Worm (Caenorhabditis elegans) whole organism, young adult: ENCODE measurements around the gene ZK632.11.

Experiments used
- B0019.2 ChIP-seq: fragments of 200-800 bp; sonication (Bioruptor generic); conservative IDR thresholded peaks from 2 replicates; pipeline ENCODE4 v1.3.6; 2022; ENCODE audit warnings: missing genetic modification reagents, missing genetic modification characterization, missing compliant biosample characterization
- B0035.1 ChIP-seq: sonication (generic microtip); optimal IDR thresholded peaks from 2 replicates; lab custom pipeline; 2016; ENCODE audit warnings: missing genetic modification characterization, mild to moderate bottlenecking, missing compliant biosample characterization, missing genotype, missing genetic modification reagents
- C17E4.6 ChIP-seq: fragments of 200-800 bp; sonication (Bioruptor generic); IDR thresholded peaks from 2 replicates; pipeline ENCODE4 v1.3.6; 2022; ENCODE audit warnings: missing genetic modification reagents, missing genetic modification characterization, missing compliant biosample characterization
- D2030.7 ChIP-seq: fragments of 200-800 bp; sonication (Bioruptor generic); IDR thresholded peaks from 2 replicates; pipeline ENCODE4 v1.3.6; 2022; ENCODE audit warnings: missing genetic modification reagents, missing genetic modification characterization, missing compliant biosample characterization
- F23B12.7 ChIP-seq: sonication (generic microtip); optimal IDR thresholded peaks from 2 replicates; lab custom pipeline; 2017; ENCODE audit warnings: missing genetic modification characterization, mild to moderate bottlenecking, missing compliant biosample characterization, antibody characterized with exemption, moderate library complexity; ENCODE audit not compliant: insufficient read depth
- K11D2.4 ChIP-seq: fragments of 200-800 bp; sonication (Bioruptor generic); IDR thresholded peaks from 2 replicates; pipeline ENCODE4 v1.3.6; 2022; ENCODE audit warnings: missing genetic modification reagents, missing genetic modification characterization, missing compliant biosample characterization
- Y56A3A.18 ChIP-seq: fragments of 200-800 bp; sonication (Bioruptor generic); IDR thresholded peaks from 2 replicates; pipeline ENCODE4 v1.3.6; 2022; ENCODE audit warnings: missing genetic modification reagents, missing genetic modification characterization, missing compliant biosample characterization
- Y67H2A.10 ChIP-seq: fragments of 200-800 bp; sonication (Bioruptor generic); conservative IDR thresholded peaks from 2 replicates; pipeline ENCODE4 v1.3.6; 2022; ENCODE audit warnings: missing genetic modification reagents, missing genetic modification characterization, missing compliant biosample characterization
- Y79H2A.3 ChIP-seq: fragments of 200-800 bp; sonication (Bioruptor generic); conservative IDR thresholded peaks from 2 replicates; pipeline ENCODE4 v1.3.6; 2022; ENCODE audit warnings: missing genetic modification reagents, missing genetic modification characterization, missing compliant biosample characterization
- akir-1 ChIP-seq: fragments of 200-800 bp; sonication (Bioruptor generic); optimal IDR thresholded peaks from 2 replicates; lab custom pipeline; 2018; ENCODE audit warnings: mild to moderate bottlenecking, missing genetic modification characterization, moderate library complexity, missing compliant biosample characterization
- aptf-3 ChIP-seq: fragments of 200-800 bp; sonication (Bioruptor generic); IDR thresholded peaks from 2 replicates; pipeline ENCODE4 v1.3.6; 2022; ENCODE audit warnings: missing genetic modification characterization, missing compliant biosample characterization
- cebp-1 ChIP-seq, 2 experiments: fragments of 200-800 bp in 1 of 2; sonication (Bioruptor generic) in 1 of 2; sonication (generic microtip) in 1 of 2; IDR thresholded peaks in 1 of 2; optimal IDR thresholded peaks in 1 of 2; 2 replicates each; pipeline versions ENCODE4 v1.3.6 to Lab custom; 2017 to 2022; ENCODE audit warnings: missing compliant biosample characterization in 2 of 2, missing genetic modification characterization in 2 of 2, mild to moderate bottlenecking in 1 of 2, missing genetic modification reagents in 1 of 2, moderate library complexity in 1 of 2
- ceh-100 ChIP-seq: fragments of 200-800 bp; sonication (Bioruptor generic); IDR thresholded peaks from 2 replicates; pipeline ENCODE4 v1.3.6; 2022; ENCODE audit warnings: missing genetic modification reagents, missing genetic modification characterization, missing compliant biosample characterization
- ceh-40 ChIP-seq: fragments of 200-800 bp; sonication (Bioruptor generic); IDR thresholded peaks from 2 replicates; pipeline ENCODE4 v1.3.6; 2022; ENCODE audit warnings: missing genetic modification characterization, missing compliant biosample characterization
- ceh-58 ChIP-seq: fragments of 200-800 bp; sonication (Bioruptor generic); IDR thresholded peaks from 2 replicates; pipeline ENCODE4 v1.3.6; 2022; ENCODE audit warnings: missing genetic modification characterization, missing compliant biosample characterization
- ceh-91 ChIP-seq: fragments of 200-800 bp; sonication (Bioruptor generic); IDR thresholded peaks from 2 replicates; pipeline ENCODE4 v1.3.6; 2022; ENCODE audit warnings: missing genetic modification reagents, missing genetic modification characterization, missing compliant biosample characterization
- dox-1 ChIP-seq: fragments of 200-800 bp; sonication (Bioruptor generic); IDR thresholded peaks from 2 replicates; pipeline ENCODE4 v1.3.6; 2022; ENCODE audit warnings: missing genetic modification reagents, missing genetic modification characterization, missing compliant biosample characterization
- egrh-3 ChIP-seq: fragments of 200-800 bp; sonication (Bioruptor generic); IDR thresholded peaks from 2 replicates; pipeline ENCODE4 v1.3.6; 2022; ENCODE audit warnings: missing genetic modification reagents, missing genetic modification characterization, missing compliant biosample characterization
- him-1 ChIP-seq: sonication (generic microtip); optimal IDR thresholded peaks from 2 replicates; lab custom pipeline; 2016; ENCODE audit warnings: missing genotype, missing genetic modification reagents, missing genetic modification characterization, missing compliant biosample characterization
- hrde-1 ChIP-seq: sonication (generic microtip); optimal IDR thresholded peaks from 2 replicates; lab custom pipeline; 2016; ENCODE audit warnings: missing genetic modification characterization, mild to moderate bottlenecking, missing compliant biosample characterization, moderate library complexity, missing genotype, missing genetic modification reagents, borderline replicate concordance
- lag-1 ChIP-seq: fragments of 200-800 bp; sonication (Bioruptor generic); IDR thresholded peaks from 2 replicates; pipeline ENCODE4 v1.3.6; 2022; ENCODE audit warnings: missing genetic modification reagents, missing genetic modification characterization, missing compliant biosample characterization
- let-526 ChIP-seq: fragments of 200-800 bp; sonication (Bioruptor generic); IDR thresholded peaks from 2 replicates; pipeline ENCODE4 v1.3.6; 2022; ENCODE audit warnings: missing genetic modification reagents, missing genetic modification characterization, missing compliant biosample characterization
- lin-40 ChIP-seq: sonication (generic microtip); optimal IDR thresholded peaks from 2 replicates; lab custom pipeline; 2016; ENCODE audit warnings: missing genetic modification characterization, mild to moderate bottlenecking, missing compliant biosample characterization, missing genotype, missing genetic modification reagents
- lsl-1 ChIP-seq: fragments of 200-800 bp; sonication (Bioruptor generic); optimal IDR thresholded peaks from 2 replicates; lab custom pipeline; 2018; ENCODE audit warnings: mild to moderate bottlenecking, missing genetic modification characterization, moderate library complexity, missing compliant biosample characterization
- lsy-27 ChIP-seq: sonication (generic microtip); optimal IDR thresholded peaks from 2 replicates; lab custom pipeline; 2017; ENCODE audit warnings: missing genetic modification characterization, mild to moderate bottlenecking, missing compliant biosample characterization, antibody characterized with exemption, missing genotype, borderline replicate concordance; ENCODE audit not compliant: insufficient read depth
- madf-10 ChIP-seq: sonication (generic microtip); optimal IDR thresholded peaks from 2 replicates; lab custom pipeline; 2016; ENCODE audit warnings: mild to moderate bottlenecking, missing genetic modification characterization, missing compliant biosample characterization
- madf-3 ChIP-seq: fragments of 200-800 bp; sonication (Bioruptor generic); IDR thresholded peaks from 2 replicates; pipeline ENCODE4 v1.3.6; 2022; ENCODE audit warnings: missing genetic modification reagents, missing genetic modification characterization, missing compliant biosample characterization
- madf-8 ChIP-seq: fragments of 200-800 bp; sonication (Bioruptor generic); conservative IDR thresholded peaks from 2 replicates; pipeline ENCODE4 v1.3.6; 2022; ENCODE audit warnings: missing genetic modification reagents, missing genetic modification characterization, missing compliant biosample characterization
- mel-28 ChIP-seq: sonication (generic microtip); optimal IDR thresholded peaks from 2 replicates; lab custom pipeline; 2016; ENCODE audit warnings: borderline replicate concordance, mild to moderate bottlenecking, missing genetic modification characterization, missing compliant biosample characterization
- mxl-1 ChIP-seq: sonication (generic microtip); optimal IDR thresholded peaks from 2 replicates; lab custom pipeline; 2016; ENCODE audit warnings: missing genetic modification characterization, missing compliant biosample characterization
- nfya-2 ChIP-seq: fragments of 200-800 bp; sonication (Bioruptor generic); IDR thresholded peaks from 2 replicates; pipeline ENCODE4 v1.3.6; 2022; ENCODE audit warnings: missing genetic modification reagents, missing genetic modification characterization, missing compliant biosample characterization
- nfyb-1 ChIP-seq: fragments of 200-800 bp; sonication (Bioruptor generic); IDR thresholded peaks from 2 replicates; pipeline ENCODE4 v1.3.6; 2022; ENCODE audit warnings: missing genetic modification reagents, missing genetic modification characterization, missing compliant biosample characterization
- nhr-27 ChIP-seq: fragments of 200-800 bp; sonication (Bioruptor generic); optimal IDR thresholded peaks from 2 replicates; lab custom pipeline; 2018; ENCODE audit warnings: mild to moderate bottlenecking, missing genetic modification characterization, moderate library complexity, missing compliant biosample characterization
- nhr-80 ChIP-seq: sonication (generic microtip); optimal IDR thresholded peaks from 2 replicates; lab custom pipeline; 2016; ENCODE audit warnings: missing genetic modification characterization, missing compliant biosample characterization
- nhr-90 ChIP-seq: sonication (generic microtip); optimal IDR thresholded peaks from 2 replicates; lab custom pipeline; 2016; ENCODE audit warnings: missing genotype, mild to moderate bottlenecking, missing genetic modification characterization, missing compliant biosample characterization
- repo-1 ChIP-seq: sonication (generic microtip); optimal IDR thresholded peaks from 2 replicates; lab custom pipeline; 2017; ENCODE audit warnings: mild to moderate bottlenecking, missing genetic modification characterization, missing compliant biosample characterization
- rpc-1 ChIP-seq, 2 experiments: fragments of 150-350 bp in 1 of 2; sonication (generic microtip) in 1 of 2; optimal IDR thresholded peaks; 2 replicates each; lab custom pipeline; 2014 to 2018; ENCODE audit warnings: missing biosample characterization in 1 of 2, missing genetic modification characterization in 1 of 2, missing genetic modification reagents in 1 of 2, missing genotype in 1 of 2
- sea-2 ChIP-seq: fragments of 200-800 bp; sonication (Bioruptor generic); IDR thresholded peaks from 2 replicates; pipeline ENCODE4 v1.3.6; 2022; ENCODE audit warnings: missing genetic modification characterization, missing compliant biosample characterization
- snpc-1.3 ChIP-seq: sonication (generic microtip); optimal IDR thresholded peaks from 2 replicates; lab custom pipeline; 2017; ENCODE audit warnings: missing genetic modification characterization, mild to moderate bottlenecking, missing compliant biosample characterization, antibody characterized with exemption, moderate library complexity, missing genotype, missing genetic modification reagents; ENCODE audit not compliant: insufficient read depth
- sptf-2 ChIP-seq: fragments of 200-800 bp; sonication (Bioruptor generic); optimal IDR thresholded peaks from 2 replicates; lab custom pipeline; 2018; ENCODE audit warnings: mild to moderate bottlenecking, missing genetic modification characterization, missing compliant biosample characterization
- tbp1 ChIP-seq: fragments of 200-800 bp; sonication (Bioruptor generic); optimal IDR thresholded peaks from 2 replicates; lab custom pipeline; 2018; ENCODE audit warnings: mild to moderate bottlenecking, missing genetic modification characterization, missing compliant biosample characterization
- tlf-1 ChIP-seq: fragments of 200-800 bp; sonication (Bioruptor generic); optimal IDR thresholded peaks from 2 replicates; lab custom pipeline; 2018; ENCODE audit warnings: mild to moderate bottlenecking, missing genetic modification characterization, missing compliant biosample characterization
- zim-3 ChIP-seq: sonication (generic microtip); optimal IDR thresholded peaks from 2 replicates; lab custom pipeline; 2017; ENCODE audit warnings: mild to moderate bottlenecking, missing genetic modification characterization, moderate library complexity, missing compliant biosample characterization
- ztf-18 ChIP-seq: sonication (generic microtip); optimal IDR thresholded peaks from 2 replicates; lab custom pipeline; 2016; ENCODE audit warnings: missing genotype, mild to moderate bottlenecking, missing genetic modification characterization, missing compliant biosample characterization
- ztf-22 ChIP-seq: fragments of 200-800 bp; sonication (Bioruptor generic); optimal IDR thresholded peaks from 2 replicates; lab custom pipeline; 2018; ENCODE audit warnings: mild to moderate bottlenecking, missing genetic modification characterization, moderate library complexity, missing compliant biosample characterization

Gene ZK632.11

DNA sequence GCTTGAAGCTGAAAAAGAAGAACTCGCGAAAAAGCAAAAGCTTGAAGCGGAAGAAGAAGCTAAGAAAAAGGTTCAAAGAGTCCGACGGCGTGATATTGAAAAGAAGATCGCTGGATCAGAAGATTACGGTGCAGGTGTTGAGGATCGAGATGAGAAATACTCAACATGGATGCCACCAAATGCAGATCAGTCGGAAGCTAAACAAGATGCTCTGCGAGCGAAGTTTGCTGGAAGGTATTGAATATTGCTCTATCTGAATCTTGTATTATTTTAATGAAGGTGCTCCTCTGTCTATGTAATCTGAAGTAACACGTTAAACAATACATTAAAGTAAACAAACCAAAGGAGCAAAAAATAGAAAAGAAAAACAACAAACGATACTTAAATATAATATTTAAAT is 25.7 kb upstream of the ZK632.11 start (continued):
- TF ChIP-seq egrh-3 (no peak), sea-2 (no peak), dox-1 (GFP tag; lab: Robert Waterston, UW) (0 out of 2 replicates have a peak, but pooled peaks have one; percentile 29), nfya-2 (GFP tag; lab: Robert Waterston, UW) (no peak), lin-40 (tag; lab: Kevin White, UChicago) (no peak), rpc-1 (optimal IDR thresholded peaks at IDR 0.05; lab: Kevin White, UChicago) (no peak), rpc-1 (tag; optimal IDR thresholded peaks at IDR 0.05; lab: Kevin White, UChicago) (no peak), zim-3 (tag; lab: Kevin White, UChicago) (no peak), K11D2.4 (GFP tag; lab: Robert Waterston, UW) (no peak), F23B12.7 (no peak), madf-3 (no peak), mel-28 (no peak), ceh-91 (GFP tag; lab: Robert Waterston, UW) (no peak), sptf-2 (GFP tag; lab: Kevin White, UChicago) (no peak), B0019.2 (no peak)

- TF ChIP-seq mxl-1 (tag; lab: Kevin White, UChicago) (no peak), let-526 (GFP tag; lab: Robert Waterston, UW) (no peak), lsl-1 (GFP tag; lab: Kevin White, UChicago) (no peak), Y67H2A.10 (GFP tag; lab: Robert Waterston, UW) (no peak), lag-1 (GFP tag; lab: Robert Waterston, UW) (no peak), zim-3 (tag; lab: Kevin White, UChicago) (peak; percentile 67), Y79H2A.3 (GFP tag; lab: Robert Waterston, UW) (0 out of 2 replicates have a peak, but pooled peaks have one; percentile 68), snpc-1.3 (tag; lab: Kevin White, UChicago) (no peak), nfyb-1 (GFP tag; lab: Robert Waterston, UW) (peak; percentile 72), madf-8 (GFP tag; lab: Robert Waterston, UW) (no peak), tbp1 (GFP tag; lab: Kevin White, UChicago) (peak; percentile 15), nhr-80 (tag; lab: Kevin White, UChicago) (no peak), B0035.1 (tag; lab: Kevin White, UChicago) (no peak), sptf-2 (GFP tag; lab: Kevin White, UChicago) (no peak), nhr-27 (tag; lab: Kevin White, UChicago) (no peak), Y56A3A.18 (GFP tag; lab: Robert Waterston, UW) (peak; percentile 10; the same call in 1 of the 2 replicates), repo-1 (tag; lab: Kevin White, UChicago) (peak; percentile 77), ceh-58 (GFP tag; lab: Robert Waterston, UW) (no peak), tlf-1 (GFP tag; lab: Kevin White, UChicago) (peak; percentile 1), hrde-1 (tag; lab: Kevin White, UChicago) (no peak), D2030.7 (GFP tag; lab: Robert Waterston, UW) (no peak), egrh-3 (no peak), aptf-3 (GFP tag; lab: Robert Waterston, UW) (no peak), ceh-100 (GFP tag; lab: Robert Waterston, UW) (no peak; the same call in 1 of the 2 replicates), nfya-2 (GFP tag; lab: Robert Waterston, UW) (no peak), C17E4.6 (no peak), cebp-1 (GFP tag; IDR thresholded peaks at IDR 0.05; lab: Robert Waterston, UW) (peak; percentile 74; the same call in 1 of the 2 replicates), cebp-1 (tag; optimal IDR thresholded peaks at IDR 0.05; lab: Kevin White, UChicago) (peak; percentile 94), ztf-18 (no peak), ceh-40 (no peak), lsy-27 (tag; lab: Kevin White, UChicago) (no peak), akir-1 (GFP tag; lab: Kevin White, UChicago) (no peak), him-1 (tag; lab: Kevin White, UChicago) (no peak), ztf-22 (GFP tag; lab: Kevin White, UChicago) (no peak), madf-10 (tag; lab: Kevin White, UChicago) (no peak), F23B12.7 (peak; percentile 21), nhr-90 (no peak)
These were observed 22.6 kb upstream of the ZK632.11 start, which contains the start of gene riok-3 for ce11 chrIII:9804997-9805610. TSS of gene riok-3 (minus strand) at chrIII:9805011.
